Worm (Caenorhabditis elegans): ENCODE measurements around the gene dnj-10.

The dnj-10 gene

ce11 chrIII:8628405-8628982 is 2.5 kb upstream of the dnj-10 start, which contains the start of the genes polk-1 and gpr-1 (continued):
- no peak for TF ChIP-seq lag-1 (GFP tag; IDR thresholded peaks at IDR 0.05)
- peak; percentile 87 for TF ChIP-seq madf-8 (GFP tag; conservative IDR thresholded peaks at IDR 0.05)
- TF ChIP-seq repo-1 (tag; optimal IDR thresholded peaks at IDR 0.05), result no peak
- TF ChIP-seq rcor-1 (GFP tag; IDR thresholded peaks at IDR 0.05), result peak; percentile 16; the same call in 1 of the 2 replicates
- no peak for TF ChIP-seq ama-1 (optimal IDR thresholded peaks at IDR 0.05)
- no peak for TF ChIP-seq ama-1 (GFP tag; optimal IDR thresholded peaks at IDR 0.05)
- no peak for TF ChIP-seq C17E4.6 (GFP tag; IDR thresholded peaks at IDR 0.05)
- no peak for TF ChIP-seq pha-4 (tag; optimal IDR thresholded peaks at IDR 0.05)
- no peak for TF ChIP-seq egrh-3 (GFP tag; IDR thresholded peaks at IDR 0.05)
- no peak for TF ChIP-seq ztf-3 (GFP tag; optimal IDR thresholded peaks at IDR 0.05)
- TF ChIP-seq nhr-90 (tag; optimal IDR thresholded peaks at IDR 0.05), result no peak
- no peak for TF ChIP-seq K12H6.12 (tag; optimal IDR thresholded peaks at IDR 0.05)
- peak; percentile 10 for TF ChIP-seq tbp1 (GFP tag; optimal IDR thresholded peaks at IDR 0.05)
- no peak for TF ChIP-seq nhr-179 (tag; optimal IDR thresholded peaks at IDR 0.05)
- TF ChIP-seq lin-54 (GFP tag; optimal IDR thresholded peaks at IDR 0.05), result peak; percentile 59
- TF ChIP-seq ceh-100 (GFP tag; IDR thresholded peaks at IDR 0.05), result no peak
- TF ChIP-seq snpc-1.1 (tag; optimal IDR thresholded peaks at IDR 0.05; ENCODE audit: insufficient read depth), result no peak
- TF ChIP-seq Y95B8A.8 (GFP tag; IDR thresholded peaks at IDR 0.05), result no peak
- no peak for TF ChIP-seq cebp-2 (GFP tag; IDR thresholded peaks at IDR 0.05)
- peak; percentile 74 for TF ChIP-seq dox-1 (GFP tag; IDR thresholded peaks at IDR 0.05)
- peak; percentile 57 for TF ChIP-seq mcd-1 (GFP tag; IDR thresholded peaks at IDR 0.05)
- TF ChIP-seq ztf-22 (GFP tag; optimal IDR thresholded peaks at IDR 0.05), result no peak
- TF ChIP-seq ztf-28 (GFP tag; IDR thresholded peaks at IDR 0.05), result no peak
- no peak for TF ChIP-seq lir-1 (GFP tag; conservative IDR thresholded peaks at IDR 0.05)
- TF ChIP-seq B0336.3 (GFP tag; IDR thresholded peaks at IDR 0.05), result no peak
- no peak for TF ChIP-seq ets-4 (GFP tag; optimal IDR thresholded peaks at IDR 0.05)
- TF ChIP-seq ceh-79 (tag; optimal IDR thresholded peaks at IDR 0.05), result no peak
- TF ChIP-seq sptf-2 (GFP tag; optimal IDR thresholded peaks at IDR 0.05), result no peak
- no peak for TF ChIP-seq aptf-2 (GFP tag; conservative IDR thresholded peaks at IDR 0.05)
- no peak for TF ChIP-seq hlh-26 (GFP tag; conservative IDR thresholded peaks at IDR 0.05)
- TF ChIP-seq lin-35 (GFP tag; optimal IDR thresholded peaks at IDR 0.05), result peak in 1 of 3 experiments; percentile 65
- TF ChIP-seq hmg-1.2 (GFP tag; IDR thresholded peaks at IDR 0.05), result no peak; the same call in 1 of the 2 replicates
- 0 out of 2 replicates have a peak, but pooled peaks have one; percentile 16 for TF ChIP-seq ekl-4 (GFP tag; IDR thresholded peaks at IDR 0.05)
- TF ChIP-seq sdz-38 (tag; optimal IDR thresholded peaks at IDR 0.05), result no peak
- no peak for TF ChIP-seq F52B5.7 (tag; optimal IDR thresholded peaks at IDR 0.05)
- no peak for TF ChIP-seq lsy-27 (tag; optimal IDR thresholded peaks at IDR 0.05; ENCODE audit: borderline replicate concordance, insufficient read depth)
- TF ChIP-seq F49E8.2 (tag; optimal IDR thresholded peaks at IDR 0.05; ENCODE audit: insufficient read depth), result no peak
- TF ChIP-seq hlh-12 (tag; optimal IDR thresholded peaks at IDR 0.05), result no peak
- TF ChIP-seq unc-130 (GFP tag; optimal IDR thresholded peaks at IDR 0.05), result no peak
- TF ChIP-seq Y67H2A.10 (GFP tag; conservative IDR thresholded peaks at IDR 0.05), result no peak
- no peak for TF ChIP-seq F37B4.10 (GFP tag; IDR thresholded peaks at IDR 0.05)
- no peak for TF ChIP-seq ztf-26 (tag; optimal IDR thresholded peaks at IDR 0.05)
- no peak for TF ChIP-seq bed-1 (GFP tag; IDR thresholded peaks at IDR 0.05)
- TF ChIP-seq somi-1 (GFP tag; optimal IDR thresholded peaks at IDR 0.05), result no peak
- peak; percentile 63 for TF ChIP-seq snpc-3.4 (tag; optimal IDR thresholded peaks at IDR 0.05)
- TF ChIP-seq attf-5 (GFP tag; optimal IDR thresholded peaks at IDR 0.05), result no peak
- no peak for TF ChIP-seq B0261.1 (tag; optimal IDR thresholded peaks at IDR 0.05)
- TF ChIP-seq lsl-1 (GFP tag; optimal IDR thresholded peaks at IDR 0.05), result peak; percentile 61
- TF ChIP-seq fkh-3 (tag; optimal IDR thresholded peaks at IDR 0.05), result no peak

Measured in whole organism, young adult.